Worm (Caenorhabditis elegans) whole organism, L4 larva: ENCODE data around the gene F17A2.13.

Experiments used
- F10B5.3 ChIP-seq: sonication (generic microtip); optimal IDR thresholded peaks from 2 replicates; lab custom pipeline; 2016; ENCODE audit warnings: mild to moderate bottlenecking, missing genetic modification characterization, missing compliant biosample characterization
- R02D3.7 ChIP-seq: fragments of 150-350 bp; sonication (generic microtip); optimal IDR thresholded peaks from 3 replicates; lab custom pipeline; 2014; ENCODE audit warnings: missing biosample characterization, missing genetic modification characterization
- ama-1 ChIP-seq: fragments of 150-350 bp; optimal IDR thresholded peaks from 2 replicates; lab custom pipeline; 2014; ENCODE audit warnings: inconsistent platforms, mixed read lengths
- ceh-28 ChIP-seq: fragments of 150-350 bp; optimal IDR thresholded peaks from 2 replicates; lab custom pipeline; 2014; ENCODE audit warnings: missing biosample characterization, missing genetic modification reagents, missing genetic modification characterization
- ceh-62 ChIP-seq: sonication (generic microtip); optimal IDR thresholded peaks from 2 replicates; lab custom pipeline; 2017; ENCODE audit warnings: missing biosample characterization, missing genetic modification characterization
- dpl-1 ChIP-seq: fragments of 150-350 bp; optimal IDR thresholded peaks from 2 replicates; lab custom pipeline; 2014; ENCODE audit warnings: missing biosample characterization, missing genetic modification reagents, missing genetic modification characterization
- fkh-10 ChIP-seq: fragments of 150-350 bp; optimal IDR thresholded peaks from 2 replicates; lab custom pipeline; 2014; ENCODE audit warnings: missing biosample characterization, missing genetic modification reagents, missing genetic modification characterization
- fos-1 ChIP-seq: fragments of 150-350 bp; optimal IDR thresholded peaks from 2 replicates; lab custom pipeline; 2014; ENCODE audit warnings: missing biosample characterization, missing genetic modification characterization
- lin-15B ChIP-seq: fragments of 150-350 bp; sonication (generic microtip); optimal IDR thresholded peaks from 3 replicates; lab custom pipeline; 2014; ENCODE audit warnings: missing biosample characterization, missing genetic modification characterization
- nhr-76 ChIP-seq: fragments of 150-350 bp; optimal IDR thresholded peaks from 2 replicates; lab custom pipeline; 2014; ENCODE audit warnings: missing biosample characterization, missing genetic modification characterization
- nhr-77 ChIP-seq: fragments of 150-350 bp; optimal IDR thresholded peaks from 2 replicates; lab custom pipeline; 2014; ENCODE audit warnings: missing biosample characterization, missing genetic modification characterization
- set-16 ChIP-seq: fragments of 200-800 bp; sonication (Bioruptor generic); IDR thresholded peaks from 2 replicates; pipeline ENCODE4 v1.3.6; 2022; ENCODE audit warnings: missing genetic modification reagents, missing genetic modification characterization, missing compliant biosample characterization
- zag-1 ChIP-seq: fragments of 150-350 bp; optimal IDR thresholded peaks from 2 replicates; lab custom pipeline; 2014; ENCODE audit warnings: missing biosample characterization, missing genetic modification characterization

DNA sequence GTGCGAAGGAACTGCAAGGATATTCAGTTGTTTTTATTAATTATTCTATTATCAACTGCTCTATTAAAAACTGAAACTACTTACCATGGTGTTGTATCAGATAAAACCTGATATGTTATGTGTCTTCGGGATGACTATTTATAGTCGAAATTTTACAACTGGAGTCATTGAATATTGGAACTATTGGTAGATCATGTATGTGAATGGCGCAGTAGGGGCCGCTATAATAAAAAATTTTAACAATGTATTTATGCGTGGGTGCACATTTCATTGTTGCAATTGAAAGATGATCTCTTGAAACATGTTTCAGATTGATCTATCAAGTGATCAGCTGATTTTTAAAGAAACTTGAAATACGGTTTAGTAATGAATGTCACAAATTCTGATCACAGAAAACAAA, 37.5 kb downstream of the F17A2.13 start, which contains the start of gene nspc-14:
- TF ChIP-seq nhr-76 (tag; lab: Kevin White, UChicago) (no peak), ceh-28 (no peak), set-16 (GFP tag; lab: Robert Waterston, UW) (no peak), nhr-77 (tag; lab: Kevin White, UChicago) (no peak), dpl-1 (GFP tag; lab: Kevin White, UChicago) (no peak), ama-1 (no peak), lin-15B (tag; lab: Kevin White, UChicago) (no peak), fkh-10 (no peak), fos-1 (tag; lab: Kevin White, UChicago) (no peak), F10B5.3 (no peak), ceh-62 (tag; lab: Kevin White, UChicago) (no peak), zag-1 (tag; lab: Kevin White, UChicago) (no peak), R02D3.7 (tag; lab: Kevin White, UChicago) (no peak)
